Fruit fly (Drosophila melanogaster): ENCODE data around the gene CG2961.

CG2961 gene

DNA sequence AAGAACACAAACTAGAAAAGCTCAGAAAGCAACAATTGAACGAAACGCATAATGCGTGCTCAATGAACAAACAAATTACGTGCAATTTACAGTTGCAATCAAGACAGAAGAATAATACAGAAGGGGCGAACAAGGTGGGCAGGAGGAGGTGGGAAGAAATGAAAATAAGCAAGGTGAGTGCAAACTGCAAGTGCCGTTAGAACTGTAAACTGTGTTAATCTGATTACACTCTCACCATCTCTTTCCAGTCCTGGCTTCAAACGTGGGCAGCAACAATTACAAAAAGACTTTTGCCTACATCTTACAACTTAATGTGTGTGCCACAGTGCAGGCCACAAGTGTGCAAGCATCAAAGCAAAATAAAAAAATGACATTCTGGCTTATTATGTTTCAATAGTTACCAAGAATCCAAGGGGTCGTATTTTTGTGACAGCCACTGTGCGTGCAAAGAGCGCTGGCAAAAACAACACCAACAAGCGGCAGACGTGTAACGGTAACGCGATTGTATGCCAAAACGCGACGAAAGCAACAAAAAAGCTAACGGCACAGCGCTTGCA, 22.5 kb downstream of the CG2961 start:
- no peak for TF ChIP-seq psq (optimal IDR thresholded peaks at IDR 0.05)
- no peak for TF ChIP-seq insv (optimal IDR thresholded peaks at IDR 0.05)

DNA sequence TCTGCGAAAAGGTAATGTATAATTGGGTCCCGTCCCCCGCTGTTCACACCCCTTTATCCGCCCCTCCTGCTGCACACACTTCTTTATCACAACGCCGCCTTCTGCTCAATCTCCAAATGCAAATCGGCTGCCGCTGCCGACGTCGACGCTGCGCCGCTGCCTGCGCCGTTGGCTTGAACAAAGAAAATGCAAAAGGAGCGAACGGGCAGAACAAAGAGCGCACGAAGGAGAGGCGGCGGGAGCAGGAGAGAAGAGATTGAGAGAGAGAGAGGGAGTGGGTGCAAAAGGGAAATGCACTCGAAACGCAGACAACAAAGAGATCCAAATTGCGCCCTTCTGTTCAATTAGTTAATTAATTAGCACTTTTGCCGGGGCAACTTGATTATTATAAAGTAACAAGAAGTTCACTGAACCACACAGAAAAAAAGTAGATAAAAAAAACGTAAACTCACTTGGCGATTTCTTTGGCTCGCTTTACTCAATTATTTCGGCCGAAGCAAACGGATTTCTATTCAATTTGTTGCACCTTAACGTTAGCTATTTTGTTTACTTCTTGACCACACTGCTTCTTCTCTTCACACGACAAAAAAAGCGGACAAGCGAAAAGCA, 23.2 kb downstream of the CG2961 start:
- TF ChIP-seq Sin3A (optimal IDR thresholded peaks at IDR 0.05) (no peak), Myc (optimal IDR thresholded peaks at IDR 0.05) (no peak), insv (optimal IDR thresholded peaks at IDR 0.05) (no peak), psq (optimal IDR thresholded peaks at IDR 0.05) (no peak), ttk (optimal IDR thresholded peaks at IDR 0.05) (no peak), h (optimal IDR thresholded peaks at IDR 0.05) (no peak)

DNA sequence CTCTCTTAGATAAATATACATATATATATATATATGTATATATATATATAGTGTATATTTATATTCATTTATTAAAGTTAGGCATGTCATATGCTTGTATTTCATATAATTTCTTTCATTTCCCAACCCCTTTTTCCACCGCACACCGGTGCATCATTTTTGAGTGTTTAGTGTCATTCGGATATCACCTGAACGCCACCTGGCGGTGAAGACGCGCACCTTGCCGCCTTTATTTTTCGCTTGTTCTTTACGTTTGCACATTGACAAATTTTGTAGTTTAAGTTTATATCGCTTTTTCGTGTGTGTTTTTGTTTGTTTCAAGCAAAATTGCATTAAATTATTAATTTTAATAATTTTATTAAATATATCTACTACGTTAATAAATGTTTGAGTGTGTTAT, 26.8 kb downstream of the CG2961 start:
- TF ChIP-seq Sin3A (optimal IDR thresholded peaks at IDR 0.05) (no peak), insv (optimal IDR thresholded peaks at IDR 0.05) (no peak), psq (optimal IDR thresholded peaks at IDR 0.05) (no peak), Myc (optimal IDR thresholded peaks at IDR 0.05) (no peak), h (optimal IDR thresholded peaks at IDR 0.05) (no peak), ttk (optimal IDR thresholded peaks at IDR 0.05) (no peak)

DNA sequence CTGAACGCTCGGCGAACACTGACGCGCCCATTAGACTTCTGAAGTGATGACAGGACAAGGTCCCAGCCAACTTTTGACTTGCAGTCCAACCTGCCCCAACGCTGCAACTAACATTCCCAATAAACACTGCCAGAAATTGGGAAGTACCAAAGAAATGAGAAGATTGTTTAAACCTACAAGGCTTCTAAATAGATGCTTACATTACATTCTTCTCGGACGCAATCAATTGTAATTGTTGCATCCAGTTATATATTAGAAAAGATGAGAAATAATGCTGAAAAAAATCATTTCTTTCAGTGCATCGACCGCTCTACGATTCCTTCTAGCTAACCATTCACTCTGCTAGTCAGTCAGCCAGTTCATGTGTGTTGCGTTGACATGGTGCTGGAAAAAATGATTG, 30.3 kb downstream of the CG2961 start:
- no peak for TF ChIP-seq Myc (optimal IDR thresholded peaks at IDR 0.05)
- TF ChIP-seq psq (optimal IDR thresholded peaks at IDR 0.05): no peak
- TF ChIP-seq ttk (optimal IDR thresholded peaks at IDR 0.05): no peak
- TF ChIP-seq insv (optimal IDR thresholded peaks at IDR 0.05): no peak
- no peak for TF ChIP-seq Sin3A (optimal IDR thresholded peaks at IDR 0.05)
- no peak for TF ChIP-seq h (optimal IDR thresholded peaks at IDR 0.05)

DNA sequence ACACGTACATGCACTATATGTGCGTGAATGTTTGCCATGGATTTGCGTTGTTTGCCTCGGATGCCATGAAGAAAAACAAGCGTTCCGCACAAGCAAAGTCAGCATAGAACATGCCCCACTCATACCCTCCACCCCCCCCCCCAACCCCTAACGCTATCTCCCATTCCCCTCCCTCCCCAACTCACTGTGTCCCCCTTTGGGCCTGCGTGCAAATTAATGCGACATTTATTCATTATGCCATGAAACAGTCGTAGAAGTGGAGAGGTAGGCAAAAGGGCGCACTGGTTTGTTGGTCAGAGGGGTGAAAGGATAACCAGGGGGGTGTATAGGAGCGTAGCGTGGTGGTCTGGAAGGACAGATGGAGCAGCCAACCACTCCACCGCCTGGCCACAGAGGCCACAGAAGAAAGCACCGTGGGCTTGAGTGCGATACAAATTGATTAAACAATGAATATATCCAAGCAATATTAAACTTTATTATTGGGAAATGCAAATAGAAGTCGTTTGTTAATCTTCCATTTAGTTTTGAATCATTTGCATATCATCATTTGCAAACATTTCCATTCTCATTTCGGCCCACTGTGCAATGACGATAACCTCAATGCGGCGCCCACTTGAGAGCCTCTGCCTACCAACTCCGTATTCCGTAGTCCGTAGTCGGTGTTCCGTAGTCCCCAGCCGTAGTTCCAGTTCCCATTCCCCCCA, 48.4 kb downstream of the CG2961 start:
- TF ChIP-seq h (optimal IDR thresholded peaks at IDR 0.05): no peak
- no peak for TF ChIP-seq insv (optimal IDR thresholded peaks at IDR 0.05)
- no peak for TF ChIP-seq ttk (optimal IDR thresholded peaks at IDR 0.05)
- TF ChIP-seq Sin3A (optimal IDR thresholded peaks at IDR 0.05): no peak
- TF ChIP-seq Myc (optimal IDR thresholded peaks at IDR 0.05): no peak
- TF ChIP-seq psq (optimal IDR thresholded peaks at IDR 0.05): no peak

DNA sequence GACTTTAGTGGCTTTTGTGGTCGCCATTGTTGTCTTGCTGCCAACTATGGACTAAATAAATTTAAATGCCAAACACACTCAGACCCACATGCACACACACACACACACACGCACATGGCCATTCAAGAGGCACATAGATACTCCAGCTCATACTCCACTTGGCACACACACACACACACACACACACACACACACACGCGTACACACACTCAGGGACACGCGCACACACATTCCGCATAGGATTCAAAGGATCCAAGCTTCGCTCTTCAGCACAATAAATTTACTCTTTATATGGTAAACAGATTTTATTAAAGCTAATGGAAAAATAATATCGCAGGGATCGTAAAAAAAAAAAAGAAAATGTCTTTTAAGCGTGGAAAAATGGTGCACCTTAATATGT, 50.0 kb downstream of the CG2961 start:
- TF ChIP-seq Myc (optimal IDR thresholded peaks at IDR 0.05) (no peak), psq (optimal IDR thresholded peaks at IDR 0.05) (no peak), ttk (optimal IDR thresholded peaks at IDR 0.05) (no peak), h (optimal IDR thresholded peaks at IDR 0.05) (no peak), insv (optimal IDR thresholded peaks at IDR 0.05) (no peak), Sin3A (optimal IDR thresholded peaks at IDR 0.05) (no peak)

Measured in Kc167 (cell line).